Worm (Caenorhabditis elegans): Measurements from ENCODE around the gene pad-2.

DNA sequence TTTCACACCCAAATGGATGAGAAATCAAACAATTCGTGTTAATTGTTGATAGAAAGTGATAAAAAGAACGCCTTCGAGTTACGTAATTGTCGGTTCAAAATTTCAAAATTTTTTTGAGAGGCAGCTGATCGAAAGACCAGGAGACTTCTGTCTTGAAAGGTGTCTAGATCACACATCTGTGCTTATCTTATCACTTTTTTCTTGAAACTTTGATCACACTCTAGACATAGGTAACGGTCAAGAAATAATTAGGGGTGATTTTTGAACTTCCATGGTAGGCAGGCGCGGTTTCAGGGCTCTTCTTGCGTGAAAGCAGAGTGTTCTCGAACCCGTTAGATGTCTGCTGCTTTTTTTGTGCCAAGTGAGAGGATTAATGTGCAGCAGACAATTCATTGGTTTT, 14.4 kb downstream of the pad-2 start:
- TF ChIP-seq somi-1 (GFP tag; optimal IDR thresholded peaks at IDR 0.05), result no peak
- TF ChIP-seq fkh-3 (tag; optimal IDR thresholded peaks at IDR 0.05), result no peak
- no peak for TF ChIP-seq hlh-26 (GFP tag; conservative IDR thresholded peaks at IDR 0.05)

Measured in whole organism, young adult.